Fruit fly (Drosophila melanogaster) whole organism, embryonic: ENCODE data around the gene CG5160.

ENCODE experiments used
- Awh ChIP-seq: fragments of 200-800 bp; sonication (Bioruptor generic); IDR thresholded peaks from 2 replicates; pipeline ENCODE4, ENCODE4 v1.3.6; 2022; ENCODE audit warnings: missing biosample characterization, missing genetic modification characterization
- Bdp1 ChIP-seq: fragments of 200-800 bp; sonication (Bioruptor generic); optimal IDR thresholded peaks from 3 replicates; lab custom pipeline; 2016; ENCODE audit warnings: missing biosample characterization, missing genetic modification characterization
- BtbVII ChIP-seq: fragments of 200-800 bp; sonication (Bioruptor generic); optimal IDR thresholded peaks from 3 replicates; lab custom pipeline; 2017; ENCODE audit warnings: missing biosample characterization, mild to moderate bottlenecking, missing genetic modification characterization
- CG10543 ChIP-seq: fragments of 200-800 bp; sonication (Bioruptor generic); optimal IDR thresholded peaks from 3 replicates; lab custom pipeline; 2017; ENCODE audit warnings: missing biosample characterization, mild to moderate bottlenecking, missing genetic modification characterization, moderate library complexity
- CG11456 ChIP-seq: fragments of 200-800 bp; sonication (Bioruptor generic); IDR thresholded peaks from 3 replicates; pipeline ENCODE4 v1.3.6; 2022; ENCODE audit warnings: missing biosample characterization, missing genetic modification characterization
- CG11696 ChIP-seq: fragments of 200-800 bp; sonication (Bioruptor generic); IDR thresholded peaks from 2 replicates; pipeline ENCODE4 v1.3.6; 2022; ENCODE audit warnings: missing biosample characterization, missing genetic modification characterization
- CG12744 ChIP-seq: fragments of 200-800 bp; sonication (Bioruptor generic); optimal IDR thresholded peaks from 2 replicates; lab custom pipeline; 2016; ENCODE audit warnings: missing biosample characterization, missing genetic modification characterization
- CG13624 ChIP-seq: fragments of 200-800 bp; sonication (Bioruptor generic); optimal IDR thresholded peaks from 2 replicates; lab custom pipeline; 2016; ENCODE audit warnings: missing biosample characterization, missing genetic modification characterization
- CG15073 ChIP-seq: fragments of 200-800 bp; sonication (Bioruptor generic); optimal IDR thresholded peaks from 2 replicates; lab custom pipeline; 2016; ENCODE audit warnings: missing biosample characterization, missing genetic modification characterization
- CG1602 ChIP-seq: fragments of 200-800 bp; sonication (Bioruptor generic); optimal IDR thresholded peaks from 3 replicates; lab custom pipeline; 2016; ENCODE audit warnings: missing biosample characterization, missing genetic modification characterization
- CG16863 ChIP-seq: fragments of 200-800 bp; sonication (Bioruptor generic); optimal IDR thresholded peaks from 3 replicates; lab custom pipeline; 2016; ENCODE audit warnings: missing biosample characterization, missing genetic modification characterization
- CG31388 ChIP-seq: fragments of 200-800 bp; sonication (Bioruptor generic); optimal IDR thresholded peaks from 2 replicates; lab custom pipeline; 2016; ENCODE audit warnings: missing biosample characterization, missing genetic modification characterization
- CG33557 ChIP-seq: fragments of 200-800 bp; sonication (Bioruptor generic); optimal IDR thresholded peaks from 2 replicates; lab custom pipeline; 2019; ENCODE audit warnings: missing biosample characterization, mild to moderate bottlenecking, missing genetic modification characterization, moderate library complexity
- CG3838 ChIP-seq: fragments of 200-800 bp; sonication (Bioruptor generic); optimal IDR thresholded peaks from 3 replicates; lab custom pipeline; 2016; ENCODE audit warnings: missing biosample characterization, missing genetic modification characterization
- CG4617 ChIP-seq: fragments of 200-800 bp; sonication (Bioruptor generic); optimal IDR thresholded peaks from 3 replicates; lab custom pipeline; 2016; ENCODE audit warnings: missing biosample characterization, missing genetic modification characterization, borderline replicate concordance
- CG6654 ChIP-seq: fragments of 200-800 bp; sonication (Bioruptor generic); optimal IDR thresholded peaks from 2 replicates; lab custom pipeline; 2017; ENCODE audit warnings: missing biosample characterization, mild to moderate bottlenecking, missing genetic modification characterization
- CG6854 ChIP-seq: fragments of 200-800 bp; sonication (Bioruptor generic); optimal IDR thresholded peaks from 3 replicates; lab custom pipeline; 2017; ENCODE audit warnings: missing biosample characterization, mild to moderate bottlenecking, missing genetic modification characterization
- CG7745 ChIP-seq: fragments of 200-800 bp; sonication (Bioruptor generic); optimal IDR thresholded peaks from 2 replicates; lab custom pipeline; 2018; ENCODE audit warnings: missing biosample characterization, mild to moderate bottlenecking, missing genetic modification characterization, moderate library complexity
- CG8478 ChIP-seq: fragments of >200 bp; optimal IDR thresholded peaks from 2 replicates; lab custom pipeline; 2018
- CG9727 ChIP-seq: fragments of 200-800 bp; sonication (Bioruptor generic); optimal IDR thresholded peaks from 3 replicates; lab custom pipeline; 2017; ENCODE audit warnings: missing biosample characterization, mild to moderate bottlenecking, missing genetic modification characterization
- CG9797 ChIP-seq: fragments of 200-800 bp; sonication (Bioruptor generic); optimal IDR thresholded peaks from 3 replicates; lab custom pipeline; 2018; ENCODE audit warnings: missing biosample characterization, mild to moderate bottlenecking, missing genetic modification characterization
- Camta ChIP-seq: fragments of 200-800 bp; sonication (Bioruptor generic); optimal IDR thresholded peaks from 2 replicates; lab custom pipeline; 2016; ENCODE audit warnings: missing biosample characterization, missing genetic modification characterization
- CoRest ChIP-seq: fragments of 200-800 bp; sonication (Bioruptor generic); optimal IDR thresholded peaks from 3 replicates; lab custom pipeline; 2018; ENCODE audit warnings: missing biosample characterization, mild to moderate bottlenecking, missing genetic modification characterization, moderate library complexity
- Dbx ChIP-seq: fragments of 200-800 bp; sonication (Bioruptor generic); IDR thresholded peaks from 3 replicates; pipeline ENCODE4 v1.3.6; 2022; ENCODE audit warnings: missing biosample characterization, missing genetic modification characterization
- Elba2 ChIP-seq: fragments of 200-800 bp; sonication (Bioruptor generic); optimal IDR thresholded peaks from 3 replicates; lab custom pipeline; 2016; ENCODE audit warnings: missing biosample characterization, missing genetic modification characterization
- GATAe ChIP-seq: fragments of 200-800 bp; sonication (Bioruptor generic); conservative IDR thresholded peaks from 2 replicates; pipeline ENCODE4 v1.3.6; 2022; ENCODE audit warnings: missing biosample characterization, missing genetic modification characterization
- Max ChIP-seq: fragments of 200-800 bp; sonication (Bioruptor generic); optimal IDR thresholded peaks from 2 replicates; lab custom pipeline; 2016; ENCODE audit warnings: missing biosample characterization, mild to moderate bottlenecking, missing genetic modification characterization
- NC2α ChIP-seq: fragments of 200-800 bp; sonication (Bioruptor generic); optimal IDR thresholded peaks from 2 replicates; lab custom pipeline; 2016; ENCODE audit warnings: missing biosample characterization, missing genetic modification characterization
- Nf-YA ChIP-seq: fragments of 200-800 bp; sonication (Bioruptor generic); IDR thresholded peaks from 2 replicates; pipeline ENCODE4 v1.3.6; 2022; ENCODE audit warnings: missing biosample characterization, missing genetic modification characterization
- Optix ChIP-seq: fragments of 200-800 bp; sonication (Bioruptor generic); IDR thresholded peaks from 3 replicates; pipeline ENCODE4 v1.3.6; 2022; ENCODE audit warnings: missing biosample characterization, missing genetic modification characterization
- Sry-δ ChIP-seq: fragments of 200-800 bp; sonication (Bioruptor generic); optimal IDR thresholded peaks from 2 replicates; lab custom pipeline; 2016; ENCODE audit warnings: missing biosample characterization, missing genetic modification characterization
- Vsx1 ChIP-seq: fragments of 200-800 bp; sonication (Bioruptor generic); optimal IDR thresholded peaks from 2 replicates; lab custom pipeline; 2017; ENCODE audit warnings: missing biosample characterization, mild to moderate bottlenecking, missing genetic modification characterization, missing genetic modification reagents
- bsh ChIP-seq, 2 experiments: fragments of 200-800 bp; sonication (Bioruptor generic); optimal IDR thresholded peaks; 2 replicates each; lab custom pipeline; 2017 to 2018; ENCODE audit warnings: mild to moderate bottlenecking in 2 of 2, missing biosample characterization in 2 of 2, missing genetic modification characterization in 2 of 2, moderate library complexity in 1 of 2
- cad ChIP-seq: fragments of >200 bp; optimal IDR thresholded peaks from 2 replicates; lab custom pipeline; 2017; ENCODE audit warnings: missing biosample characterization, missing genetic modification characterization
- da ChIP-seq: fragments of 200-800 bp; sonication (Bioruptor generic); optimal IDR thresholded peaks from 2 replicates; lab custom pipeline; 2016; ENCODE audit warnings: missing biosample characterization, missing genetic modification characterization
- dan ChIP-seq: fragments of 200-800 bp; sonication (Bioruptor generic); IDR thresholded peaks from 2 replicates; pipeline ENCODE4 v1.3.6; 2022; ENCODE audit warnings: missing biosample characterization, missing genetic modification characterization
- dpn ChIP-seq, 2 experiments: fragments of 200-800 bp; sonication (Bioruptor generic); optimal IDR thresholded peaks; 3 replicates each; lab custom pipeline; 2016; ENCODE audit warnings: missing biosample characterization in 2 of 2, missing genetic modification characterization in 2 of 2
- hb ChIP-seq: fragments of 200-800 bp; sonication (Bioruptor generic); IDR thresholded peaks from 3 replicates; pipeline ENCODE4 v1.3.6; 2022; ENCODE audit warnings: missing biosample characterization, missing genetic modification characterization; ENCODE audit not compliant: partially characterized antibody
- kah ChIP-seq: fragments of 200-800 bp; sonication (Bioruptor generic); optimal IDR thresholded peaks from 2 replicates; lab custom pipeline; 2018; ENCODE audit warnings: missing biosample characterization, mild to moderate bottlenecking, missing genetic modification characterization
- otp ChIP-seq: fragments of 200-800 bp; sonication (Bioruptor generic); IDR thresholded peaks from 3 replicates; pipeline ENCODE4, ENCODE4 v1.3.6; 2022; ENCODE audit warnings: missing biosample characterization, missing genetic modification characterization
- slou ChIP-seq: fragments of 200-800 bp; sonication (Bioruptor generic); optimal IDR thresholded peaks from 3 replicates; lab custom pipeline; 2016; ENCODE audit warnings: missing biosample characterization, missing genetic modification characterization
- sna ChIP-seq: fragments of 200-800 bp; sonication (Bioruptor generic); IDR thresholded peaks from 2 replicates; pipeline ENCODE4 v1.3.6; 2022; ENCODE audit warnings: missing biosample characterization, missing genetic modification characterization; ENCODE audit not compliant: partially characterized antibody
- sqz ChIP-seq: fragments of 200-800 bp; sonication (Bioruptor generic); optimal IDR thresholded peaks from 3 replicates; lab custom pipeline; 2018; ENCODE audit warnings: missing biosample characterization, mild to moderate bottlenecking, missing genetic modification characterization
- tin ChIP-seq: fragments of 200-800 bp; sonication (Bioruptor generic); optimal IDR thresholded peaks from 3 replicates; lab custom pipeline; 2016; ENCODE audit warnings: missing biosample characterization, missing genetic modification characterization
- unpg ChIP-seq: fragments of 200-800 bp; sonication (Bioruptor generic); optimal IDR thresholded peaks from 3 replicates; lab custom pipeline; 2018; ENCODE audit warnings: missing biosample characterization, mild to moderate bottlenecking, missing genetic modification characterization, moderate library complexity
- wdn ChIP-seq: fragments of 200-800 bp; sonication (Bioruptor generic); IDR thresholded peaks from 2 replicates; pipeline ENCODE4 v1.3.6; 2022; ENCODE audit warnings: missing biosample characterization, missing genetic modification characterization
- zf30C ChIP-seq: fragments of 200-800 bp; sonication (Bioruptor generic); optimal IDR thresholded peaks from 3 replicates; lab custom pipeline; 2018; ENCODE audit warnings: missing biosample characterization, mild to moderate bottlenecking, missing genetic modification characterization

Gene CG5160

dm6 chr2L:7434737-7435356 is 36.3 kb upstream of the CG5160 start (continued):
- TF ChIP-seq Max (no peak), Dbx (GFP tag; lab: Robert Waterston, UW) (peak; percentile 52; the same call in 2 of the 3 replicates)
- TF ChIP-seq, all 482 proteins: peak for 116

dm6 chr2L:7433957-7434736 is 35.6 kb upstream of the CG5160 start:
- TF ChIP-seq cad (GFP tag; lab: Kevin White, UChicago) (no peak), CG9727 (GFP tag; lab: Kevin White, UChicago) (peak; percentile 82), CG9797 (GFP tag; lab: Kevin White, UChicago) (no peak), hb (GFP tag; lab: Robert Waterston, UW) (no peak), bsh (GFP tag; optimal IDR thresholded peaks at IDR 0.05; lab: Kevin White, UChicago) (peak in 1 of 2 experiments; percentile 65), otp (GFP tag; lab: Robert Waterston, UW) (peak; percentile 44; the same call in 1 of the 3 replicates), Nf-YA (GFP tag; lab: Robert Waterston, UW) (peak; percentile 62; the same call in 1 of the 2 replicates), tin (GFP tag; lab: Kevin White, UChicago) (no peak), CG4617 (GFP tag; lab: Kevin White, UChicago) (no peak), dpn (GFP tag; optimal IDR thresholded peaks at IDR 0.05; lab: Kevin White, UChicago) (peak; percentile 46 to 51), da (GFP tag; lab: Kevin White, UChicago) (no peak), CG13624 (peak; percentile 62), CG11696 (GFP tag; lab: Robert Waterston, UW) (peak; percentile 62), kah (GFP tag; lab: Kevin White, UChicago) (no peak), CG6854 (peak; percentile 75), GATAe (GFP tag; lab: Robert Waterston, UW) (peak; percentile 59; the same call in 1 of the 2 replicates), CG1602 (peak; percentile 13), wdn (GFP tag; lab: Robert Waterston, UW) (peak; percentile 92), Sry-δ (GFP tag; lab: Kevin White, UChicago) (no peak), CG11456 (GFP tag; lab: Robert Waterston, UW) (peak; percentile 90), Camta (no peak), CG33557 (GFP tag; lab: Kevin White, UChicago) (no peak), CG6654 (GFP tag; lab: Kevin White, UChicago) (no peak), dan (GFP tag; lab: Robert Waterston, UW) (no peak), CG3838 (GFP tag; lab: Kevin White, UChicago) (peak; percentile 8), NC2α (GFP tag; lab: Kevin White, UChicago) (no peak), Awh (GFP tag; lab: Robert Waterston, UW) (0 out of 2 replicates have a peak, but pooled peaks have one; percentile 35), slou (no peak), unpg (GFP tag; lab: Kevin White, UChicago) (peak; percentile 74), Vsx1 (GFP tag; lab: Kevin White, UChicago) (peak; percentile 59), sna (no peak), CG31388 (GFP tag; lab: Kevin White, UChicago) (no peak), Dbx (GFP tag; lab: Robert Waterston, UW) (peak; percentile 91), Elba2 (GFP tag; lab: Kevin White, UChicago) (no peak), Optix (GFP tag; lab: Robert Waterston, UW) (no peak), zf30C (GFP tag; lab: Kevin White, UChicago) (no peak), sqz (GFP tag; lab: Kevin White, UChicago) (no peak), CG10543 (peak; percentile 59), BtbVII (GFP tag; lab: Kevin White, UChicago) (peak; percentile 66), CG16863 (GFP tag; lab: Kevin White, UChicago) (peak; percentile 1), CG15073 (GFP tag; lab: Kevin White, UChicago) (no peak), CG12744 (GFP tag; lab: Kevin White, UChicago) (no peak), CG7745 (tag; lab: Kevin White, UChicago) (no peak), Bdp1 (GFP tag; lab: Kevin White, UChicago) (no peak), CG8478 (lab: Kevin White, UChicago) (no peak), CoRest (tag; lab: Kevin White, UChicago) (peak; percentile 84)
